Worm (Caenorhabditis elegans) whole organism, early embryonic: ENCODE measurements around the gene ZC250.2.

ENCODE experiments used
- F13C5.2 ChIP-seq: sonication (generic microtip); optimal IDR thresholded peaks from 2 replicates; lab custom pipeline; 2017; ENCODE audit warnings: mild to moderate bottlenecking, missing genetic modification characterization, inconsistent platforms, missing compliant biosample characterization
- ama-1 ChIP-seq: fragments of 150-350 bp; optimal IDR thresholded peaks from 2 replicates; lab custom pipeline; 2014
- ceh-13 ChIP-seq: fragments of 200-800 bp; sonication (Bioruptor generic); optimal IDR thresholded peaks from 2 replicates; lab custom pipeline; 2018; ENCODE audit warnings: mild to moderate bottlenecking, missing genetic modification characterization, missing compliant biosample characterization
- ceh-36 ChIP-seq: sonication (generic microtip); optimal IDR thresholded peaks from 2 replicates; lab custom pipeline; 2016; ENCODE audit warnings: missing genetic modification characterization, inconsistent platforms, missing compliant biosample characterization
- flt-1 ChIP-seq: fragments of 200-800 bp; sonication (Bioruptor generic); IDR thresholded peaks from 2 replicates; pipeline ENCODE4 v1.3.6; 2022; ENCODE audit warnings: missing genetic modification characterization, missing compliant biosample characterization
- hmg-4 ChIP-seq: fragments of 200-800 bp; sonication (Bioruptor generic); optimal IDR thresholded peaks from 2 replicates; lab custom pipeline; 2018; ENCODE audit warnings: mild to moderate bottlenecking, missing genetic modification characterization, missing compliant biosample characterization
- pes-1 ChIP-seq: fragments of 200-800 bp; sonication (Bioruptor generic); IDR thresholded peaks from 2 replicates; pipeline ENCODE4 v1.3.6; 2022; ENCODE audit warnings: missing genetic modification reagents, missing genetic modification characterization, missing compliant biosample characterization
- scrt-1 ChIP-seq: fragments of 200-800 bp; sonication (Bioruptor generic); IDR thresholded peaks from 2 replicates; pipeline ENCODE4 v1.3.6; 2022; ENCODE audit warnings: missing genetic modification characterization, missing compliant biosample characterization
- tra-4 ChIP-seq: sonication (generic microtip); optimal IDR thresholded peaks from 2 replicates; lab custom pipeline; 2017; ENCODE audit warnings: missing genetic modification characterization, missing compliant biosample characterization

DNA sequence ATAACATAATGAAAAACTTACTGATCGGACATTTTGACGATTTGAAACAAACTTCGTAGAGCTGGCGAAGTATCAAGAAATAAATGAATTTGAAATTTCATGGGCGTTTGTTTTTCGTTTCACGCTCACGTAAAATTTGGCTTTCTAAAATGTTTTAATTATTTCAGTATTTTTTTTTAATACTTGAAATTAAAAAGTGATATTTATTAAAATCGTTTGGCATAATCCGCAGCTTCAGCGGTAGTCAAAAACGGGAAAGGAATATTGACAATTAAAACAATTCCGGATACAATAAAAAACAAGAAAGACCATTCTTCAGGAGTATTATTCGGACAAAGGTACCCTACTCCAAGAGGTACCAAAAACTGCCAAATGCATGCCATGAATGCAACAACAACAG, 9.4 kb upstream of the ZC250.2 start, which contains the start of gene fbxa-183:
- TF ChIP-seq ama-1 (lab: Kevin White, UChicago) (no peak), F13C5.2 (tag; lab: Kevin White, UChicago) (no peak), ceh-13 (GFP tag; lab: Kevin White, UChicago) (no peak), tra-4 (tag; lab: Kevin White, UChicago) (no peak), scrt-1 (GFP tag; lab: Robert Waterston, UW) (no peak), flt-1 (GFP tag; lab: Robert Waterston, UW) (no peak), pes-1 (GFP tag; lab: Robert Waterston, UW) (no peak), hmg-4 (GFP tag; lab: Kevin White, UChicago) (no peak), ceh-36 (no peak)
